Worm (Caenorhabditis elegans): ENCODE results near the gene R05G6.4.
A peak's percentile ranks its signal among the peaks of the same experiment; 100 is the strongest.

R05G6.4 gene

ce11 chrIV:7487554-7488456 lies 25.2 kb upstream of the R05G6.4 start, which contains the start of the genes his-60 and his-59:
Gene his-60 (minus strand): TSS chrIV:7487992.
Gene his-59 (plus strand): TSS chrIV:7488249.
- no peak for TF ChIP-seq ets-7 (tag; optimal IDR thresholded peaks at IDR 0.05)
- TF ChIP-seq ama-1 (optimal IDR thresholded peaks at IDR 0.05), result peak; percentile 98
- peak; percentile 77 for TF ChIP-seq ceh-36 (tag; optimal IDR thresholded peaks at IDR 0.05)
- peak; percentile 67 for TF ChIP-seq B0310.2 (tag; optimal IDR thresholded peaks at IDR 0.05)
- TF ChIP-seq scrt-1 (GFP tag; IDR thresholded peaks at IDR 0.05), result 0 out of 2 replicates have a peak, but pooled peaks have one; percentile 45
- TF ChIP-seq pes-1 (GFP tag; IDR thresholded peaks at IDR 0.05), result peak; percentile 84
- peak; percentile 56 for TF ChIP-seq hmg-4 (GFP tag; optimal IDR thresholded peaks at IDR 0.05)
- TF ChIP-seq tbx-11 (GFP tag; IDR thresholded peaks at IDR 0.05), result no peak; the same call in 1 of the 2 replicates
- TF ChIP-seq flt-1 (GFP tag; IDR thresholded peaks at IDR 0.05), result peak; percentile 58
- TF ChIP-seq tbx-37 (GFP tag; conservative IDR thresholded peaks at IDR 0.05), result no peak
- TF ChIP-seq ceh-13 (GFP tag; optimal IDR thresholded peaks at IDR 0.05), result peak; percentile 45
- TF ChIP-seq F13C5.2 (tag; optimal IDR thresholded peaks at IDR 0.05), result peak; percentile 47
- peak; percentile 76 for TF ChIP-seq tra-4 (tag; optimal IDR thresholded peaks at IDR 0.05)
- peak; percentile 79 for TF ChIP-seq sea-1 (GFP tag; conservative IDR thresholded peaks at IDR 0.05)
- TF ChIP-seq hnd-1 (tag; optimal IDR thresholded peaks at IDR 0.05), result no peak
- TF ChIP-seq aly-1 (tag; optimal IDR thresholded peaks at IDR 0.05), result peak; percentile 98
- peak; percentile 70 for TF ChIP-seq hmbx-1 (tag; optimal IDR thresholded peaks at IDR 0.05)

ce11 chrIV:7488457-7488783 lies 24.6 kb upstream of the R05G6.4 start:
- TF ChIP-seq ama-1 (optimal IDR thresholded peaks at IDR 0.05), result peak; percentile 93
- TF ChIP-seq ets-7 (tag; optimal IDR thresholded peaks at IDR 0.05), result no peak
- no peak for TF ChIP-seq sea-1 (GFP tag; conservative IDR thresholded peaks at IDR 0.05)
- peak; percentile 56; the same call in 1 of the 2 replicates for TF ChIP-seq pes-1 (GFP tag; IDR thresholded peaks at IDR 0.05)
- TF ChIP-seq tbx-11 (GFP tag; IDR thresholded peaks at IDR 0.05), result peak; percentile 23; the same call in 1 of the 2 replicates
- TF ChIP-seq hmg-4 (GFP tag; optimal IDR thresholded peaks at IDR 0.05), result no peak
- peak; percentile 99 for TF ChIP-seq aly-1 (tag; optimal IDR thresholded peaks at IDR 0.05)
- no peak for TF ChIP-seq hmbx-1 (tag; optimal IDR thresholded peaks at IDR 0.05)
- no peak for TF ChIP-seq hnd-1 (tag; optimal IDR thresholded peaks at IDR 0.05)

ce11 chrIV:7491464-7491863 lies 21.6 kb upstream of the R05G6.4 start, which contains the start of gene F55G1.1:
Gene F55G1.1 (plus strand): TSS chrIV:7491764.
- TF ChIP-seq tbx-37 (GFP tag; conservative IDR thresholded peaks at IDR 0.05) (no peak), sea-1 (GFP tag; conservative IDR thresholded peaks at IDR 0.05) (no peak), ceh-13 (GFP tag; optimal IDR thresholded peaks at IDR 0.05) (no peak), tra-4 (tag; optimal IDR thresholded peaks at IDR 0.05) (no peak), pes-1 (GFP tag; IDR thresholded peaks at IDR 0.05) (no peak), ets-7 (tag; optimal IDR thresholded peaks at IDR 0.05) (no peak)

ce11 chrIV:7497205-7497604 lies 15.8 kb upstream of the R05G6.4 start:
- no peak for TF ChIP-seq ceh-36 (tag; optimal IDR thresholded peaks at IDR 0.05)
- TF ChIP-seq tbx-37 (GFP tag; conservative IDR thresholded peaks at IDR 0.05), result no peak
- TF ChIP-seq B0310.2 (tag; optimal IDR thresholded peaks at IDR 0.05), result no peak
- TF ChIP-seq aly-1 (tag; optimal IDR thresholded peaks at IDR 0.05), result no peak
- TF ChIP-seq F13C5.2 (tag; optimal IDR thresholded peaks at IDR 0.05), result no peak

ce11 chrIV:7497750-7498149 lies 15.3 kb upstream of the R05G6.4 start, which contains the start of gene egas-4:
Gene egas-4 (minus strand): TSS chrIV:7497850.
- no peak for TF ChIP-seq hmbx-1 (tag; optimal IDR thresholded peaks at IDR 0.05)
- TF ChIP-seq tra-4 (tag; optimal IDR thresholded peaks at IDR 0.05), result no peak
- TF ChIP-seq ama-1 (optimal IDR thresholded peaks at IDR 0.05), result no peak
- no peak for TF ChIP-seq tbx-37 (GFP tag; conservative IDR thresholded peaks at IDR 0.05)
- no peak for TF ChIP-seq flt-1 (GFP tag; IDR thresholded peaks at IDR 0.05)
- no peak for TF ChIP-seq B0310.2 (tag; optimal IDR thresholded peaks at IDR 0.05)
- no peak for TF ChIP-seq sea-1 (GFP tag; conservative IDR thresholded peaks at IDR 0.05)

- TF ChIP-seq tra-4 (tag; optimal IDR thresholded peaks at IDR 0.05), result no peak
- TF ChIP-seq F13C5.2 (tag; optimal IDR thresholded peaks at IDR 0.05), result no peak
Measured at ce11 chrIV:7499302-7499701, 13.7 kb upstream of the R05G6.4 start.

ce11 chrIV:7500924-7501323 lies 12.1 kb upstream of the R05G6.4 start:
- no peak for TF ChIP-seq B0310.2 (tag; optimal IDR thresholded peaks at IDR 0.05)
- no peak for TF ChIP-seq scrt-1 (GFP tag; IDR thresholded peaks at IDR 0.05)
- no peak for TF ChIP-seq hmg-4 (GFP tag; optimal IDR thresholded peaks at IDR 0.05)
- no peak for TF ChIP-seq ama-1 (optimal IDR thresholded peaks at IDR 0.05)
- TF ChIP-seq tbx-11 (GFP tag; IDR thresholded peaks at IDR 0.05), result no peak
- TF ChIP-seq flt-1 (GFP tag; IDR thresholded peaks at IDR 0.05), result no peak
- no peak for TF ChIP-seq ceh-36 (tag; optimal IDR thresholded peaks at IDR 0.05)
- no peak for TF ChIP-seq pes-1 (GFP tag; IDR thresholded peaks at IDR 0.05)
- TF ChIP-seq hmbx-1 (tag; optimal IDR thresholded peaks at IDR 0.05), result no peak
- no peak for TF ChIP-seq sea-1 (GFP tag; conservative IDR thresholded peaks at IDR 0.05)
- TF ChIP-seq ceh-13 (GFP tag; optimal IDR thresholded peaks at IDR 0.05), result no peak
- no peak for TF ChIP-seq aly-1 (tag; optimal IDR thresholded peaks at IDR 0.05)
- TF ChIP-seq F13C5.2 (tag; optimal IDR thresholded peaks at IDR 0.05), result no peak
- TF ChIP-seq hnd-1 (tag; optimal IDR thresholded peaks at IDR 0.05), result no peak
- no peak for TF ChIP-seq tra-4 (tag; optimal IDR thresholded peaks at IDR 0.05)
- TF ChIP-seq ets-7 (tag; optimal IDR thresholded peaks at IDR 0.05), result no peak

ce11 chrIV:7501337-7501736 lies 11.7 kb upstream of the R05G6.4 start, which contains the start of gene F55G1.15:
Gene F55G1.15 (minus strand): TSS chrIV:7501437.
- TF ChIP-seq hmbx-1 (tag; optimal IDR thresholded peaks at IDR 0.05) (no peak), flt-1 (GFP tag; IDR thresholded peaks at IDR 0.05) (no peak), sea-1 (GFP tag; conservative IDR thresholded peaks at IDR 0.05) (no peak), hmg-4 (GFP tag; optimal IDR thresholded peaks at IDR 0.05) (no peak), hnd-1 (tag; optimal IDR thresholded peaks at IDR 0.05) (no peak), tra-4 (tag; optimal IDR thresholded peaks at IDR 0.05) (no peak), tbx-11 (GFP tag; IDR thresholded peaks at IDR 0.05) (no peak), ama-1 (optimal IDR thresholded peaks at IDR 0.05) (no peak), ets-7 (tag; optimal IDR thresholded peaks at IDR 0.05) (no peak), F13C5.2 (tag; optimal IDR thresholded peaks at IDR 0.05) (no peak), B0310.2 (tag; optimal IDR thresholded peaks at IDR 0.05) (no peak), ceh-36 (tag; optimal IDR thresholded peaks at IDR 0.05) (no peak), scrt-1 (GFP tag; IDR thresholded peaks at IDR 0.05) (no peak), aly-1 (tag; optimal IDR thresholded peaks at IDR 0.05) (no peak), tbx-37 (GFP tag; conservative IDR thresholded peaks at IDR 0.05) (no peak), ceh-13 (GFP tag; optimal IDR thresholded peaks at IDR 0.05) (no peak), pes-1 (GFP tag; IDR thresholded peaks at IDR 0.05) (no peak)
